Worm (Caenorhabditis elegans): ENCODE results near the gene nlp-47.

DNA sequence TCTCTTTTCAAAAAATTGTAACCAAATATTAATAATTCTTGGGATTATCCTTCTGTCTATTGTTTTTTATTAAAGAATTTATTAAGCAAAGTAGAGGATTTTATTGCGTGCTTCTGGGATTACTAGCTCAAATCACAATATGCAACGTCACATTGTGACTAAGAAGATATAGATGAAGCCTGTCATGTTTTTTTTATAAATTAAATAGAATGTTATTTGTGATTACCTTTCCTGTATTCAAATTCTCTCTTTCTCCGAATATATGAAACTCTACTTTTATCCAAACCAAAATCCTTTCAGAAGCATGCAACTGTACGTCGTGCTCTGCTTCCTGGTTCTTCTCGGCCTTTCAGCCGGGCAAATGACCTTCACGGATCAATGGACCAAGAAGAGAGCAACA lies at the start of gene nlp-47:
- no peak for TF ChIP-seq nhr-25 (tag; optimal IDR thresholded peaks at IDR 0.05)
- no peak for TF ChIP-seq dmd-4 (tag; optimal IDR thresholded peaks at IDR 0.05)
- no peak for TF ChIP-seq ceh-82 (tag; optimal IDR thresholded peaks at IDR 0.05)
- TF ChIP-seq elt-3 (tag; optimal IDR thresholded peaks at IDR 0.05), result no peak
